Worm (Caenorhabditis elegans) whole organism, young adult: ENCODE measurements around the gene R04F11.2.
A peak's percentile ranks its signal among the peaks of the same experiment; 100 is the strongest.

Source experiments
- B0019.2 ChIP-seq: fragments of 200-800 bp; sonication (Bioruptor generic); conservative IDR thresholded peaks from 2 replicates; pipeline ENCODE4 v1.3.6; 2022; ENCODE audit warnings: missing genetic modification reagents, missing genetic modification characterization, missing compliant biosample characterization
- B0035.1 ChIP-seq: sonication (generic microtip); optimal IDR thresholded peaks from 2 replicates; lab custom pipeline; 2016; ENCODE audit warnings: missing genetic modification characterization, mild to moderate bottlenecking, missing compliant biosample characterization, missing genotype, missing genetic modification reagents
- C06A6.2 ChIP-seq: fragments of 200-800 bp; sonication (Bioruptor generic); conservative IDR thresholded peaks from 2 replicates; pipeline ENCODE4 v1.3.6; 2022; ENCODE audit warnings: missing genetic modification characterization, missing compliant biosample characterization
- C17E4.6 ChIP-seq: fragments of 200-800 bp; sonication (Bioruptor generic); IDR thresholded peaks from 2 replicates; pipeline ENCODE4 v1.3.6; 2022; ENCODE audit warnings: missing genetic modification reagents, missing genetic modification characterization, missing compliant biosample characterization
- F10E7.11 ChIP-seq: sonication (generic microtip); optimal IDR thresholded peaks from 2 replicates; lab custom pipeline; 2017; ENCODE audit warnings: mild to moderate bottlenecking, missing genetic modification characterization, moderate library complexity, missing compliant biosample characterization
- F22D6.2 ChIP-seq: sonication (generic microtip); optimal IDR thresholded peaks from 2 replicates; lab custom pipeline; 2016; ENCODE audit warnings: mild to moderate bottlenecking, missing genetic modification characterization, missing compliant biosample characterization
- F23B12.7 ChIP-seq: sonication (generic microtip); optimal IDR thresholded peaks from 2 replicates; lab custom pipeline; 2017; ENCODE audit warnings: missing genetic modification characterization, mild to moderate bottlenecking, missing compliant biosample characterization, antibody characterized with exemption, moderate library complexity; ENCODE audit not compliant: insufficient read depth
- F33H1.4 ChIP-seq: fragments of 200-800 bp; sonication (Bioruptor generic); IDR thresholded peaks from 2 replicates; pipeline ENCODE4 v1.3.6; 2022; ENCODE audit warnings: missing genetic modification reagents, missing genetic modification characterization, missing compliant biosample characterization
- K11D2.4 ChIP-seq: fragments of 200-800 bp; sonication (Bioruptor generic); IDR thresholded peaks from 2 replicates; pipeline ENCODE4 v1.3.6; 2022; ENCODE audit warnings: missing genetic modification reagents, missing genetic modification characterization, missing compliant biosample characterization
- K12H6.12 ChIP-seq: fragments of 200-800 bp; sonication (Bioruptor generic); optimal IDR thresholded peaks from 2 replicates; lab custom pipeline; 2018; ENCODE audit warnings: mild to moderate bottlenecking, missing genetic modification characterization, missing compliant biosample characterization
- T26A5.8 ChIP-seq: sonication (generic microtip); optimal IDR thresholded peaks from 2 replicates; lab custom pipeline; 2016; ENCODE audit warnings: missing genetic modification characterization, missing compliant biosample characterization
- Y53F4B.3 ChIP-seq: fragments of 200-800 bp; sonication (Bioruptor generic); IDR thresholded peaks from 2 replicates; pipeline ENCODE4 v1.3.6; 2022; ENCODE audit warnings: missing genetic modification reagents, missing genetic modification characterization, missing compliant biosample characterization
- Y67H2A.10 ChIP-seq: fragments of 200-800 bp; sonication (Bioruptor generic); conservative IDR thresholded peaks from 2 replicates; pipeline ENCODE4 v1.3.6; 2022; ENCODE audit warnings: missing genetic modification reagents, missing genetic modification characterization, missing compliant biosample characterization
- Y79H2A.3 ChIP-seq: fragments of 200-800 bp; sonication (Bioruptor generic); conservative IDR thresholded peaks from 2 replicates; pipeline ENCODE4 v1.3.6; 2022; ENCODE audit warnings: missing genetic modification reagents, missing genetic modification characterization, missing compliant biosample characterization
- Y95B8A.8 ChIP-seq: fragments of 200-800 bp; sonication (Bioruptor generic); IDR thresholded peaks from 2 replicates; pipeline ENCODE4 v1.3.6; 2022; ENCODE audit warnings: missing genetic modification reagents, missing genetic modification characterization, missing compliant biosample characterization
- ZK185.1 ChIP-seq: sonication (generic microtip); optimal IDR thresholded peaks from 2 replicates; lab custom pipeline; 2016; ENCODE audit warnings: mild to moderate bottlenecking, missing genetic modification characterization, missing compliant biosample characterization; ENCODE audit not compliant: poor library complexity, severe bottlenecking
- ama-1 ChIP-seq, 3 experiments: fragments of 150-350 bp in 1 of 3; sonication (generic microtip) in 2 of 3; optimal IDR thresholded peaks; 2 replicates each; lab custom pipeline; 2014 to 2018; ENCODE audit warnings: missing biosample characterization in 2 of 3, missing genetic modification characterization in 2 of 3, missing genetic modification reagents in 2 of 3
- aptf-3 ChIP-seq: fragments of 200-800 bp; sonication (Bioruptor generic); IDR thresholded peaks from 2 replicates; pipeline ENCODE4 v1.3.6; 2022; ENCODE audit warnings: missing genetic modification characterization, missing compliant biosample characterization
- die-1 ChIP-seq: sonication (generic microtip); optimal IDR thresholded peaks from 2 replicates; lab custom pipeline; 2016; ENCODE audit warnings: missing genotype, mild to moderate bottlenecking, missing genetic modification characterization, missing compliant biosample characterization
- dox-1 ChIP-seq: fragments of 200-800 bp; sonication (Bioruptor generic); IDR thresholded peaks from 2 replicates; pipeline ENCODE4 v1.3.6; 2022; ENCODE audit warnings: missing genetic modification reagents, missing genetic modification characterization, missing compliant biosample characterization
- efl-1 ChIP-seq: fragments of 150-350 bp; optimal IDR thresholded peaks from 2 replicates; lab custom pipeline; 2014; ENCODE audit warnings: missing biosample characterization, missing genetic modification reagents, missing genetic modification characterization
- egrh-3 ChIP-seq: fragments of 200-800 bp; sonication (Bioruptor generic); IDR thresholded peaks from 2 replicates; pipeline ENCODE4 v1.3.6; 2022; ENCODE audit warnings: missing genetic modification reagents, missing genetic modification characterization, missing compliant biosample characterization
- ekl-4 ChIP-seq: fragments of 200-800 bp; sonication (Bioruptor generic); IDR thresholded peaks from 2 replicates; pipeline ENCODE4 v1.3.6; 2022; ENCODE audit warnings: missing genetic modification reagents, missing genetic modification characterization, missing compliant biosample characterization
- hlh-26 ChIP-seq: fragments of 200-800 bp; sonication (Bioruptor generic); conservative IDR thresholded peaks from 2 replicates; pipeline ENCODE4 v1.3.6; 2022; ENCODE audit warnings: missing genetic modification reagents, missing genetic modification characterization, missing compliant biosample characterization
- hmg-1.2 ChIP-seq: fragments of 200-800 bp; sonication (Bioruptor generic); IDR thresholded peaks from 2 replicates; pipeline ENCODE4 v1.3.6; 2022; ENCODE audit warnings: missing genetic modification reagents, missing genetic modification characterization, missing compliant biosample characterization
- hmg-20 ChIP-seq: fragments of 200-800 bp; sonication (Bioruptor generic); IDR thresholded peaks from 2 replicates; pipeline ENCODE4 v1.3.6; 2022; ENCODE audit warnings: missing genetic modification reagents, missing genetic modification characterization, missing compliant biosample characterization
- hsf-1 ChIP-seq: fragments of 200-800 bp; sonication (Bioruptor generic); IDR thresholded peaks from 2 replicates; pipeline ENCODE4 v1.3.6; 2022; ENCODE audit warnings: missing genetic modification reagents, missing genetic modification characterization, missing compliant biosample characterization
- let-607 ChIP-seq, 2 experiments: fragments of 200-800 bp in 1 of 2; sonication (Bioruptor generic) in 1 of 2; sonication (generic microtip) in 1 of 2; optimal IDR thresholded peaks; 2 replicates each; lab custom pipeline; 2016 to 2018; ENCODE audit warnings: mild to moderate bottlenecking in 2 of 2, missing compliant biosample characterization in 2 of 2, missing genetic modification characterization in 2 of 2, moderate library complexity in 2 of 2, missing genotype in 1 of 2
- lin-35 ChIP-seq, 3 experiments: fragments of 150-350 bp in 2 of 3; sonication (generic microtip) in 1 of 3; optimal IDR thresholded peaks; 2 replicates each; lab custom pipeline; 2014 to 2018; ENCODE audit warnings: missing biosample characterization in 3 of 3, missing genetic modification characterization in 3 of 3, missing genetic modification reagents in 3 of 3
- lir-1 ChIP-seq: fragments of 200-800 bp; sonication (Bioruptor generic); conservative IDR thresholded peaks from 2 replicates; pipeline ENCODE4 v1.3.6; 2022; ENCODE audit warnings: missing genetic modification reagents, missing genetic modification characterization, missing compliant biosample characterization
- lsl-1 ChIP-seq: fragments of 200-800 bp; sonication (Bioruptor generic); optimal IDR thresholded peaks from 2 replicates; lab custom pipeline; 2018; ENCODE audit warnings: mild to moderate bottlenecking, missing genetic modification characterization, moderate library complexity, missing compliant biosample characterization
- madf-8 ChIP-seq: fragments of 200-800 bp; sonication (Bioruptor generic); conservative IDR thresholded peaks from 2 replicates; pipeline ENCODE4 v1.3.6; 2022; ENCODE audit warnings: missing genetic modification reagents, missing genetic modification characterization, missing compliant biosample characterization
- nfya-1 ChIP-seq: sonication (generic microtip); optimal IDR thresholded peaks from 2 replicates; lab custom pipeline; 2017; ENCODE audit warnings: antibody characterized with exemption, missing compliant biosample characterization, missing genetic modification characterization, borderline replicate concordance; ENCODE audit not compliant: insufficient read depth
- nfyb-1 ChIP-seq: fragments of 200-800 bp; sonication (Bioruptor generic); IDR thresholded peaks from 2 replicates; pipeline ENCODE4 v1.3.6; 2022; ENCODE audit warnings: missing genetic modification reagents, missing genetic modification characterization, missing compliant biosample characterization
- nhr-120 ChIP-seq: fragments of 200-800 bp; sonication (Bioruptor generic); IDR thresholded peaks from 2 replicates; pipeline ENCODE4 v1.3.6; 2022; ENCODE audit warnings: missing genetic modification characterization, missing compliant biosample characterization
- nhr-90 ChIP-seq: sonication (generic microtip); optimal IDR thresholded peaks from 2 replicates; lab custom pipeline; 2016; ENCODE audit warnings: missing genotype, mild to moderate bottlenecking, missing genetic modification characterization, missing compliant biosample characterization
- pha-4 ChIP-seq: fragments of 150-350 bp; sonication (generic microtip); optimal IDR thresholded peaks from 2 replicates; lab custom pipeline; 2014; ENCODE audit warnings: missing biosample characterization, missing genetic modification reagents, missing genetic modification characterization
- rec-8 ChIP-seq, 2 experiments: sonication (generic microtip); optimal IDR thresholded peaks; 2 replicates each; lab custom pipeline; 2016; ENCODE audit warnings: mild to moderate bottlenecking in 2 of 2, missing genetic modification characterization in 2 of 2, missing genetic modification reagents in 2 of 2, missing genotype in 2 of 2, missing biosample characterization in 1 of 2, missing compliant biosample characterization in 1 of 2, moderate library complexity in 1 of 2
- snpc-4 ChIP-seq, 5 experiments: fragments of 150-350 bp in 1 of 5; sonication (generic microtip) in 4 of 5; optimal IDR thresholded peaks; 2 replicates each; lab custom pipeline; 2014 to 2018; ENCODE audit warnings: missing genetic modification characterization in 5 of 5, missing biosample characterization in 3 of 5, antibody characterized with exemption in 2 of 5, mild to moderate bottlenecking in 2 of 5, missing compliant biosample characterization in 2 of 5, missing genotype in 2 of 5, moderate library complexity in 2 of 5, missing genetic modification reagents in 1 of 5
- tlf-1 ChIP-seq: fragments of 200-800 bp; sonication (Bioruptor generic); optimal IDR thresholded peaks from 2 replicates; lab custom pipeline; 2018; ENCODE audit warnings: mild to moderate bottlenecking, missing genetic modification characterization, missing compliant biosample characterization
- unc-62 ChIP-seq: fragments of 150-350 bp; optimal IDR thresholded peaks from 2 replicates; lab custom pipeline; 2014; ENCODE audit warnings: missing biosample characterization, missing genetic modification reagents, missing genetic modification characterization
- zfh-2 ChIP-seq: fragments of 200-800 bp; sonication (Bioruptor generic); conservative IDR thresholded peaks from 2 replicates; pipeline ENCODE4 v1.3.6; 2022; ENCODE audit warnings: missing genetic modification reagents, missing genetic modification characterization, missing compliant biosample characterization
- ztf-25 ChIP-seq: fragments of 200-800 bp; sonication (Bioruptor generic); IDR thresholded peaks from 2 replicates; pipeline ENCODE4 v1.3.6; 2022; ENCODE audit warnings: missing genetic modification reagents, missing genetic modification characterization, missing compliant biosample characterization
- ztf-3 ChIP-seq: fragments of 200-800 bp; sonication (Bioruptor generic); optimal IDR thresholded peaks from 2 replicates; lab custom pipeline; 2018; ENCODE audit warnings: mild to moderate bottlenecking, missing genetic modification characterization, missing compliant biosample characterization
- ztf-6 ChIP-seq: fragments of 200-800 bp; sonication (Bioruptor generic); IDR thresholded peaks from 2 replicates; pipeline ENCODE4 v1.3.6; 2022; ENCODE audit warnings: missing genetic modification reagents, missing genetic modification characterization, missing compliant biosample characterization

R04F11.2 gene

DNA sequence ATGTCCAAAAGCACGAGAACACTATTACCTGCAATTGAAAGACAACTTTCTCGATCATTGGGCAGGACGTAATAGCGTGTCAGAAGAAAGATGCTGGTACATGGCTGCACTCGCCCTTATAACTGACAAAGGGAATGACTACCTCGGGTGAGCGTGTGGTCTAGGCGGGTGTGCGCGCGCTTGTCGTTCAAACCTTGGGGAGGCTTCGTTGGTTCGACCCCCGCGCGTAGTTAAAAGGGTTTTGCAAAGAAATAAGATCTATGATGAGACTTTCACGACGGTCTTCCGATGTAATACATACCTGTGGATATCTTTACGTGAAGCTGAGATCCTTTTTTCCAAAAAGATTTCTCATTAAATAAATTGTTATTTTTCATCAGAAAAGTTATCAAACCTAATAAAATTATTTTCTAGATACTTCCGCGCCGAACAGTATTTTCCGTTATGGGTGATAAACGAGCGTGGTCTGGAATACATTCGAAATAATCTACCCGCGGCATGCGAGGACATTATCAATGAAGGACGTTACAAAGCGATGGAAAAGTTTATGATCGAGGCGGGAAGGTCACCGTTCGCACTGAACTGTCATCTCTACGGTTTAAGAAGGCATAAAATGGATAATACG, 14.6 kb upstream of the R04F11.2 start:
- peak; percentile 96 for TF ChIP-seq B0035.1
- TF ChIP-seq ama-1 (optimal IDR thresholded peaks at IDR 0.05; lab: Kevin White, UChicago), result peak; percentile 69
- TF ChIP-seq ama-1 (GFP tag; optimal IDR thresholded peaks at IDR 0.05; lab: Kevin White, UChicago), result peak; percentile 95 to 96
- peak; percentile 49 for TF ChIP-seq efl-1 (GFP tag; lab: Kevin White, UChicago)
- TF ChIP-seq lsl-1, result peak; percentile 77
- no peak for TF ChIP-seq nfya-1 (tag; lab: Kevin White, UChicago)
- TF ChIP-seq ztf-3, result peak; percentile 87
- peak; percentile 84 to 90 for TF ChIP-seq let-607 (tag; optimal IDR thresholded peaks at IDR 0.05; lab: Kevin White, UChicago)
- TF ChIP-seq B0019.2 (GFP tag; lab: Robert Waterston, UW), result peak; percentile 89
- peak; percentile 95 for TF ChIP-seq ztf-6
- TF ChIP-seq nhr-120 (GFP tag; lab: Robert Waterston, UW), result peak; percentile 100
- peak; percentile 100 for TF ChIP-seq F10E7.11 (tag; lab: Kevin White, UChicago)
- TF ChIP-seq T26A5.8 (tag; lab: Kevin White, UChicago), result peak; percentile 100
- peak; percentile 88 for TF ChIP-seq hsf-1 (GFP tag; lab: Robert Waterston, UW)
- TF ChIP-seq Y79H2A.3, result peak; percentile 96
- TF ChIP-seq F23B12.7, result peak; percentile 95
- TF ChIP-seq K11D2.4 (GFP tag; lab: Robert Waterston, UW), result peak; percentile 93
- peak; percentile 96 for TF ChIP-seq hmg-20 (GFP tag; lab: Robert Waterston, UW)
- peak; percentile 99 for TF ChIP-seq aptf-3
- peak; percentile 78; the same call in 1 of the 2 replicates for TF ChIP-seq lir-1 (GFP tag; lab: Robert Waterston, UW)
- TF ChIP-seq nhr-90 (tag; lab: Kevin White, UChicago), result peak; percentile 99
- peak; percentile 91 for TF ChIP-seq K12H6.12 (tag; lab: Kevin White, UChicago)
- TF ChIP-seq hmg-1.2 (GFP tag; lab: Robert Waterston, UW), result peak; percentile 91
- peak; percentile 74 for TF ChIP-seq F33H1.4 (GFP tag; lab: Robert Waterston, UW)
- no peak for TF ChIP-seq pha-4 (tag; lab: Kevin White, UChicago)
- TF ChIP-seq C06A6.2 (GFP tag; lab: Robert Waterston, UW), result peak; percentile 94
- peak; percentile 99 for TF ChIP-seq nfyb-1 (GFP tag; lab: Robert Waterston, UW)
- TF ChIP-seq snpc-4 (GFP tag; optimal IDR thresholded peaks at IDR 0.05; lab: Kevin White, UChicago), result peak; percentile 87
- peak in 3 of 4 experiments; percentile 83 to 87 (median 86) for TF ChIP-seq snpc-4 (tag; optimal IDR thresholded peaks at IDR 0.05; lab: Kevin White, UChicago)
- peak; percentile 90 for TF ChIP-seq F22D6.2 (tag; lab: Kevin White, UChicago)
- TF ChIP-seq unc-62, result no peak
- peak; percentile 99 for TF ChIP-seq zfh-2 (GFP tag; lab: Robert Waterston, UW)
- TF ChIP-seq Y67H2A.10, result peak; percentile 87
- TF ChIP-seq lin-35 (GFP tag; optimal IDR thresholded peaks at IDR 0.05; lab: Kevin White, UChicago), result peak; percentile 13 to 79 (median 70)
- TF ChIP-seq egrh-3 (GFP tag; lab: Robert Waterston, UW), result peak; percentile 82
- TF ChIP-seq rec-8 (tag; optimal IDR thresholded peaks at IDR 0.05; lab: Kevin White, UChicago), result peak; percentile 96 to 99
- peak; percentile 93 for TF ChIP-seq Y95B8A.8 (GFP tag; lab: Robert Waterston, UW)
- TF ChIP-seq ztf-25 (GFP tag; lab: Robert Waterston, UW), result peak; percentile 98
- peak; percentile 96 for TF ChIP-seq C17E4.6
- TF ChIP-seq hlh-26 (GFP tag; lab: Robert Waterston, UW), result peak; percentile 87
- TF ChIP-seq tlf-1, result peak; percentile 95
- TF ChIP-seq dox-1, result peak; percentile 99
- TF ChIP-seq die-1 (tag; lab: Kevin White, UChicago), result peak; percentile 99
- peak; percentile 96 for TF ChIP-seq ZK185.1 (tag; lab: Kevin White, UChicago)
- TF ChIP-seq Y53F4B.3 (GFP tag; lab: Robert Waterston, UW), result peak; percentile 90
- TF ChIP-seq ekl-4, result peak; percentile 99
- peak; percentile 81 for TF ChIP-seq madf-8
